Worm (Caenorhabditis elegans) whole organism, early embryonic: ENCODE data around the gene nop-1.

Experiments used
- ama-1 ChIP-seq: fragments of 150-350 bp; optimal IDR thresholded peaks from 2 replicates; lab custom pipeline; 2014
- ets-7 ChIP-seq: sonication (generic microtip); optimal IDR thresholded peaks from 2 replicates; lab custom pipeline; 2016; ENCODE audit warnings: missing genotype, missing genetic modification characterization, missing compliant biosample characterization
- scrt-1 ChIP-seq: fragments of 200-800 bp; sonication (Bioruptor generic); IDR thresholded peaks from 2 replicates; pipeline ENCODE4 v1.3.6; 2022; ENCODE audit warnings: missing genetic modification characterization, missing compliant biosample characterization

- TF ChIP-seq scrt-1 (GFP tag; lab: Robert Waterston, UW) (no peak), ama-1 (lab: Kevin White, UChicago) (no peak), ets-7 (no peak)
Observed at ce11 chrIII:6011310-6011709, 52.8 kb downstream of the nop-1 start.
